Fruit fly (Drosophila melanogaster) whole organism, pupa: ENCODE results near the gene rost.

Experiments
- CG10348 ChIP-seq: fragments of 200-800 bp; sonication (Bioruptor generic); IDR thresholded peaks from 2 replicates; pipeline ENCODE4 v1.3.6; 2022; ENCODE audit warnings: missing biosample characterization, missing genetic modification characterization
- CG12605 ChIP-seq: fragments of 200-800 bp; sonication (Bioruptor generic); IDR thresholded peaks from 2 replicates; pipeline ENCODE4 v1.3.6; 2022; ENCODE audit warnings: missing biosample characterization, missing genetic modification characterization
- CG13204 ChIP-seq: fragments of 200-800 bp; sonication (Bioruptor generic); optimal IDR thresholded peaks from 2 replicates; lab custom pipeline; 2018; ENCODE audit warnings: missing biosample characterization, mild to moderate bottlenecking, missing genetic modification characterization, moderate library complexity
- CG14655 ChIP-seq: fragments of 200-800 bp; sonication (Bioruptor generic); optimal IDR thresholded peaks from 3 replicates; lab custom pipeline; 2017; ENCODE audit warnings: mild to moderate bottlenecking, missing biosample characterization, missing genetic modification reagents, missing genetic modification characterization
- CG15710 ChIP-seq: fragments of 200-800 bp; sonication (Bioruptor generic); optimal IDR thresholded peaks from 2 replicates; lab custom pipeline; 2018; ENCODE audit warnings: missing biosample characterization, mild to moderate bottlenecking, missing genetic modification characterization, moderate library complexity
- CG17806 ChIP-seq: fragments of 200-800 bp; sonication (Bioruptor generic); optimal IDR thresholded peaks from 2 replicates; lab custom pipeline; 2018; ENCODE audit warnings: missing biosample characterization, mild to moderate bottlenecking, missing genetic modification characterization, moderate library complexity
- CG32121 ChIP-seq: fragments of 200-800 bp; sonication (Bioruptor generic); IDR thresholded peaks from 2 replicates; pipeline ENCODE4 v1.3.6; 2022; ENCODE audit warnings: missing biosample characterization, missing genetic modification characterization
- CG34367 ChIP-seq: fragments of 200-800 bp; sonication (Bioruptor generic); optimal IDR thresholded peaks from 2 replicates; lab custom pipeline; 2018; ENCODE audit warnings: missing biosample characterization, mild to moderate bottlenecking, missing genetic modification characterization
- CG4496 ChIP-seq: fragments of 200-800 bp; sonication (Bioruptor generic); IDR thresholded peaks from 3 replicates; pipeline ENCODE4 v1.3.6; 2022; ENCODE audit warnings: missing biosample characterization, missing genetic modification characterization
- CG8159 ChIP-seq: fragments of 200-800 bp; sonication (Bioruptor generic); optimal IDR thresholded peaks from 3 replicates; lab custom pipeline; 2018; ENCODE audit warnings: missing biosample characterization, mild to moderate bottlenecking, missing genetic modification characterization, moderate library complexity
- CG8301 ChIP-seq: fragments of 200-800 bp; sonication (Bioruptor generic); optimal IDR thresholded peaks from 2 replicates; lab custom pipeline; 2018; ENCODE audit warnings: missing biosample characterization, mild to moderate bottlenecking, missing genetic modification characterization
- CG9948 ChIP-seq: fragments of 200-800 bp; sonication (Bioruptor generic); optimal IDR thresholded peaks from 2 replicates; lab custom pipeline; 2018; ENCODE audit warnings: missing biosample characterization, mild to moderate bottlenecking, missing genetic modification characterization, moderate library complexity
- D1 ChIP-seq: fragments of 200-800 bp; sonication (Bioruptor generic); optimal IDR thresholded peaks from 2 replicates; lab custom pipeline; 2018; ENCODE audit warnings: missing biosample characterization, mild to moderate bottlenecking, missing genetic modification characterization, moderate library complexity
- EcR ChIP-seq: fragments of 200-800 bp; sonication (Bioruptor generic); optimal IDR thresholded peaks from 3 replicates; lab custom pipeline; 2019; ENCODE audit warnings: missing biosample characterization, missing genetic modification characterization, mild to moderate bottlenecking, moderate library complexity, missing genetic modification reagents
- Ets98B ChIP-seq: fragments of 200-800 bp; sonication (Bioruptor generic); IDR thresholded peaks from 2 replicates; pipeline ENCODE4 v1.3.6; 2022; ENCODE audit warnings: missing biosample characterization, missing genetic modification characterization
- Pif1A ChIP-seq: fragments of 200-800 bp; sonication (Bioruptor generic); optimal IDR thresholded peaks from 3 replicates; lab custom pipeline; 2016; ENCODE audit warnings: missing biosample characterization, missing genetic modification characterization
- Pif1B ChIP-seq: fragments of 200-800 bp; sonication (Bioruptor generic); optimal IDR thresholded peaks from 3 replicates; lab custom pipeline; 2016; ENCODE audit warnings: missing biosample characterization, missing genetic modification characterization
- Snoo ChIP-seq: fragments of 200-800 bp; sonication (Bioruptor generic); optimal IDR thresholded peaks from 3 replicates; lab custom pipeline; 2017; ENCODE audit warnings: missing biosample characterization, mild to moderate bottlenecking, missing genetic modification characterization, inconsistent platforms
- fd96Ca ChIP-seq: fragments of 200-800 bp; sonication (Bioruptor generic); IDR thresholded peaks from 3 replicates; pipeline ENCODE4 v1.3.6; 2022; ENCODE audit warnings: missing biosample characterization, missing genetic modification characterization
- gl ChIP-seq: fragments of 200-800 bp; sonication (Bioruptor generic); optimal IDR thresholded peaks from 2 replicates; lab custom pipeline; 2018; ENCODE audit warnings: missing biosample characterization, mild to moderate bottlenecking, missing genetic modification characterization
- rn ChIP-seq: fragments of 200-800 bp; sonication (Bioruptor generic); IDR thresholded peaks from 2 replicates; pipeline ENCODE4 v1.3.6; 2022; ENCODE audit warnings: missing biosample characterization, missing genetic modification characterization

rost gene

dm6 chr2L:8987251-8987937, 1.9 kb downstream of the rost start:
- TF ChIP-seq CG12605 (no peak), Snoo (tag; lab: Kevin White, UChicago) (no peak), rn (no peak), Ets98B (GFP tag; lab: Robert Waterston, UW) (no peak), CG13204 (GFP tag; lab: Kevin White, UChicago) (no peak), CG34367 (tag; lab: Kevin White, UChicago) (no peak), EcR (GFP tag; lab: Kevin White, UChicago) (no peak), CG15710 (tag; lab: Kevin White, UChicago) (no peak), CG9948 (tag; lab: Kevin White, UChicago) (no peak), Pif1B (GFP tag; lab: Kevin White, UChicago) (no peak), gl (tag; lab: Kevin White, UChicago) (no peak), CG17806 (tag; lab: Kevin White, UChicago) (no peak), CG4496 (GFP tag; lab: Robert Waterston, UW) (no peak), CG14655 (no peak), CG10348 (GFP tag; lab: Robert Waterston, UW) (no peak), CG32121 (no peak), CG8301 (no peak), CG8159 (no peak), D1 (tag; lab: Kevin White, UChicago) (no peak), fd96Ca (no peak)

- TF ChIP-seq CG32121 (peak; percentile 97), CG4496 (GFP tag; lab: Robert Waterston, UW) (peak; percentile 96), CG8159 (peak; percentile 93), Pif1A (GFP tag; lab: Kevin White, UChicago) (peak; percentile 85), CG34367 (tag; lab: Kevin White, UChicago) (peak; percentile 92), CG13204 (GFP tag; lab: Kevin White, UChicago) (peak; percentile 63), CG8301 (peak; percentile 95), CG9948 (tag; lab: Kevin White, UChicago) (peak; percentile 93), CG10348 (GFP tag; lab: Robert Waterston, UW) (peak; percentile 84; the same call in 1 of the 2 replicates), fd96Ca (peak; percentile 89), CG14655 (peak; percentile 95), EcR (GFP tag; lab: Kevin White, UChicago) (no peak), Ets98B (GFP tag; lab: Robert Waterston, UW) (peak; percentile 96), D1 (tag; lab: Kevin White, UChicago) (peak; percentile 90), rn (peak; percentile 96), CG12605 (peak; percentile 98), Pif1B (GFP tag; lab: Kevin White, UChicago) (peak; percentile 92), CG15710 (tag; lab: Kevin White, UChicago) (peak; percentile 94), Snoo (tag; lab: Kevin White, UChicago) (peak; percentile 90), gl (tag; lab: Kevin White, UChicago) (peak; percentile 78), CG17806 (tag; lab: Kevin White, UChicago) (peak; percentile 93)
Measured at dm6 chr2L:8984614-8985318, 4.6 kb downstream of the rost start, which contains the start of gene CG13101. TSS of gene CG13101 (minus strand) at chr2L:8984872.

dm6 chr2L:8982584-8983302, 6.6 kb downstream of the rost start:
- no peak for TF ChIP-seq CG17806 (tag; lab: Kevin White, UChicago)
- TF ChIP-seq CG10348 (GFP tag; lab: Robert Waterston, UW) = no peak
- no peak for TF ChIP-seq CG32121
- no peak for TF ChIP-seq CG4496 (GFP tag; lab: Robert Waterston, UW)
- TF ChIP-seq CG13204 (GFP tag; lab: Kevin White, UChicago) = no peak
- TF ChIP-seq Pif1B (GFP tag; lab: Kevin White, UChicago) = no peak
- no peak for TF ChIP-seq CG8159
- TF ChIP-seq fd96Ca = no peak
- no peak for TF ChIP-seq rn
- no peak for TF ChIP-seq Pif1A (GFP tag; lab: Kevin White, UChicago)
- no peak for TF ChIP-seq D1 (tag; lab: Kevin White, UChicago)
- no peak for TF ChIP-seq CG9948 (tag; lab: Kevin White, UChicago)
- no peak for TF ChIP-seq CG12605
- no peak for TF ChIP-seq CG8301
- no peak for TF ChIP-seq EcR (GFP tag; lab: Kevin White, UChicago)
- no peak for TF ChIP-seq CG14655
- TF ChIP-seq CG34367 (tag; lab: Kevin White, UChicago) = no peak

- no peak for TF ChIP-seq Snoo (tag; lab: Kevin White, UChicago)
Measured at dm6 chr2L:8980359-8980758, 9.0 kb downstream of the rost start, which contains the start of gene CG18662. TSS of gene CG18662 (plus strand) at chr2L:8980659.

dm6 chr2L:8975328-8975727, 14.0 kb downstream of the rost start, which contains the start of gene CG9541:
TSS of gene CG9541 (minus strand) at chr2L:8975428.
- no peak for TF ChIP-seq CG8301
- TF ChIP-seq CG8159 = no peak
- no peak for TF ChIP-seq CG14655
- no peak for TF ChIP-seq gl (tag; lab: Kevin White, UChicago)
- TF ChIP-seq CG4496 (GFP tag; lab: Robert Waterston, UW) = no peak
- TF ChIP-seq fd96Ca = no peak
- no peak for TF ChIP-seq CG10348 (GFP tag; lab: Robert Waterston, UW)
- no peak for TF ChIP-seq CG34367 (tag; lab: Kevin White, UChicago)
- no peak for TF ChIP-seq CG9948 (tag; lab: Kevin White, UChicago)
- no peak for TF ChIP-seq Pif1A (GFP tag; lab: Kevin White, UChicago)
- TF ChIP-seq CG13204 (GFP tag; lab: Kevin White, UChicago) = no peak
- no peak for TF ChIP-seq Ets98B (GFP tag; lab: Robert Waterston, UW)
- no peak for TF ChIP-seq Snoo (tag; lab: Kevin White, UChicago)
- TF ChIP-seq D1 (tag; lab: Kevin White, UChicago) = no peak
- no peak for TF ChIP-seq CG15710 (tag; lab: Kevin White, UChicago)
- no peak for TF ChIP-seq rn
- TF ChIP-seq EcR (GFP tag; lab: Kevin White, UChicago) = no peak
- TF ChIP-seq CG17806 (tag; lab: Kevin White, UChicago) = no peak
